Worm (Caenorhabditis elegans) whole organism, L4/young adult: ENCODE data around the gene C23G10.1.
A peak's percentile ranks its signal among the peaks of the same experiment; 100 is the strongest.

Experiments
- W03F9.2 ChIP-seq: fragments of 150-350 bp; optimal IDR thresholded peaks from 2 replicates; lab custom pipeline; 2014; ENCODE audit warnings: missing biosample characterization, missing genetic modification characterization
- dao-5 ChIP-seq: sonication (generic microtip); optimal IDR thresholded peaks from 2 replicates; lab custom pipeline; 2016; ENCODE audit warnings: missing genotype, missing genetic modification characterization, moderate library complexity, missing compliant biosample characterization
- him-1 ChIP-seq: sonication (generic microtip); optimal IDR thresholded peaks from 2 replicates; lab custom pipeline; 2016; ENCODE audit warnings: missing genotype, missing genetic modification reagents, missing genetic modification characterization, missing compliant biosample characterization

ce11 chrIII:6198378-6199234 is 10.5 kb upstream of the C23G10.1 start, which contains the start of the genes C23G10.7 and rpn-2:
- TF ChIP-seq him-1 (tag; lab: Kevin White, UChicago) (no peak), dao-5 (tag; lab: Kevin White, UChicago) (no peak), W03F9.2 (tag; lab: Kevin White, UChicago) (peak; percentile 78)
